Fruit fly (Drosophila melanogaster): ENCODE measurements around the gene CG7573.

The CG7573 gene

dm6 chr3L:11295777-11296149 lies 15.8 kb upstream of the CG7573 start, which contains the start of gene Dyro (continued):
- TF ChIP-seq CG18011 (GFP tag; optimal IDR thresholded peaks at IDR 0.05) (no peak), dmrt99B (tag; optimal IDR thresholded peaks at IDR 0.05) (no peak), her (GFP tag; optimal IDR thresholded peaks at IDR 0.05) (peak; percentile 5), corto (GFP tag; optimal IDR thresholded peaks at IDR 0.05) (no peak), CG15601 (tag; optimal IDR thresholded peaks at IDR 0.05) (no peak), CG9215 (GFP tag; IDR thresholded peaks at IDR 0.05) (no peak), HmgZ (tag; optimal IDR thresholded peaks at IDR 0.05) (no peak), Atf-2 (GFP tag; optimal IDR thresholded peaks at IDR 0.05) (no peak), cas (GFP tag; IDR thresholded peaks at IDR 0.05) (no peak), Asciz (GFP tag; optimal IDR thresholded peaks at IDR 0.05) (no peak), Dad (GFP tag; optimal IDR thresholded peaks at IDR 0.05) (no peak), Mad (GFP tag; optimal IDR thresholded peaks at IDR 0.05) (no peak), CG1647 (GFP tag; optimal IDR thresholded peaks at IDR 0.05) (no peak), caup (GFP tag; optimal IDR thresholded peaks at IDR 0.05; ENCODE audit: severe bottlenecking) (no peak), Poxn (GFP tag; IDR thresholded peaks at IDR 0.05) (no peak), usp (GFP tag; optimal IDR thresholded peaks at IDR 0.05) (no peak), ATbp (GFP tag; optimal IDR thresholded peaks at IDR 0.05) (no peak), Dip3 (GFP tag; optimal IDR thresholded peaks at IDR 0.05) (no peak), CG17359 (tag; optimal IDR thresholded peaks at IDR 0.05) (no peak), HLH3B (GFP tag; IDR thresholded peaks at IDR 0.05) (no peak), Lpt (GFP tag; optimal IDR thresholded peaks at IDR 0.05) (no peak), bcd (GFP tag; optimal IDR thresholded peaks at IDR 0.05) (no peak), tgo (GFP tag; IDR thresholded peaks at IDR 0.05) (no peak), dysf (GFP tag; IDR thresholded peaks at IDR 0.05) (no peak), CG1792 (GFP tag; optimal IDR thresholded peaks at IDR 0.05) (no peak), Myb (GFP tag; optimal IDR thresholded peaks at IDR 0.05) (no peak), ci (GFP tag; IDR thresholded peaks at IDR 0.05) (peak; percentile 79; the same call in 2 of the 3 replicates), rib (GFP tag; IDR thresholded peaks at IDR 0.05) (no peak; the same call in 1 of the 2 replicates), emc (GFP tag; optimal IDR thresholded peaks at IDR 0.05) (no peak), Sry-δ (GFP tag; optimal IDR thresholded peaks at IDR 0.05) (no peak), Taf1 (GFP tag; IDR thresholded peaks at IDR 0.05) (no peak), CG14014 (GFP tag; IDR thresholded peaks at IDR 0.05) (no peak), sima (GFP tag; optimal IDR thresholded peaks at IDR 0.05) (no peak), CG42726 (GFP tag; IDR thresholded peaks at IDR 0.05; ENCODE audit: partially characterized antibody) (peak; percentile 31; the same call in 1 of the 2 replicates), shn (GFP tag; optimal IDR thresholded peaks at IDR 0.05) (no peak), Hr39 (optimal IDR thresholded peaks at IDR 0.05) (no peak), nom (GFP tag; optimal IDR thresholded peaks at IDR 0.05) (no peak), CG7357 (GFP tag; IDR thresholded peaks at IDR 0.05) (no peak), CG14050 (GFP tag; IDR thresholded peaks at IDR 0.05) (no peak), toy (GFP tag; IDR thresholded peaks at IDR 0.05) (no peak; the same call in 1 of the 2 replicates), inv (GFP tag; IDR thresholded peaks at IDR 0.05; ENCODE audit: partially characterized antibody) (no peak), CG10654 (GFP tag; optimal IDR thresholded peaks at IDR 0.05) (no peak), CG2678 (tag; optimal IDR thresholded peaks at IDR 0.05) (no peak), CG3726 (GFP tag; IDR thresholded peaks at IDR 0.05) (no peak), CG10274 (GFP tag; optimal IDR thresholded peaks at IDR 0.05) (no peak), CG10979 (tag; optimal IDR thresholded peaks at IDR 0.05) (no peak), maf-S (GFP tag; optimal IDR thresholded peaks at IDR 0.05) (no peak), org-1 (GFP tag; optimal IDR thresholded peaks at IDR 0.05) (no peak), Side (GFP tag; optimal IDR thresholded peaks at IDR 0.05) (no peak), CHES-1-like (GFP tag; optimal IDR thresholded peaks at IDR 0.05) (no peak), mld (GFP tag; IDR thresholded peaks at IDR 0.05; ENCODE audit: partially characterized antibody) (no peak), Tbp (GFP tag; optimal IDR thresholded peaks at IDR 0.05) (no peak), lilli (GFP tag; optimal IDR thresholded peaks at IDR 0.05) (no peak)

Data from whole organism, embryonic.